Worm (Caenorhabditis elegans) whole organism, L4/young adult: Measurements from ENCODE around the gene T11B7.2.

Experiments
- dao-5 ChIP-seq: sonication (generic microtip); optimal IDR thresholded peaks from 2 replicates; lab custom pipeline; 2016; ENCODE audit warnings: missing genotype, missing genetic modification characterization, moderate library complexity, missing compliant biosample characterization
- him-1 ChIP-seq: sonication (generic microtip); optimal IDR thresholded peaks from 2 replicates; lab custom pipeline; 2016; ENCODE audit warnings: missing genotype, missing genetic modification reagents, missing genetic modification characterization, missing compliant biosample characterization

ce11 chrIV:8855963-8856362, 11.6 kb upstream of the T11B7.2 start, which contains the start of gene T11B7.5:
- no peak for TF ChIP-seq him-1
- no peak for TF ChIP-seq dao-5
